Worm (Caenorhabditis elegans): ENCODE data around the gene B0361.4.

DNA sequence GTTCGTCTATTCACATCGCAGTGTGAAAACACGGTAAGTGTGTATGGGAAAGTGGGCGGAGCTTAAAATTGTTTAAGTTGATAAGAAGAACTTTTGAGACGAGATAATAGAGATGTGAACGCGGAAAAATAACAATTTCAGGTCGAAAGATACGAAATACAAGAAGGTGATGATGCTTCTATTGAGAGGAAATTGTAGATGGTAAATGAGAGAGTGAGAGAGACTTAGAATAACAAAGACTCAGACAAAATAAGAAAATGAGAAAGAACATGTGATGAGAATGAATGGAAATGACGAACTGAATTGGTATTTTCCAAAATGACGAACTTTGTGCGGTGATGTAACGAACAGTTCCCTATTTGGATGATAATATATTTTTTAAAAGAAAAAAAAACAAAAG lies 12.3 kb downstream of the B0361.4 start:
- TF ChIP-seq die-1 (tag; optimal IDR thresholded peaks at IDR 0.05), result no peak
- TF ChIP-seq lsy-27 (tag; optimal IDR thresholded peaks at IDR 0.05; ENCODE audit: borderline replicate concordance, insufficient read depth), result no peak
- no peak for TF ChIP-seq fkh-3 (tag; optimal IDR thresholded peaks at IDR 0.05)
- no peak for TF ChIP-seq dpl-1 (GFP tag; optimal IDR thresholded peaks at IDR 0.05)

Measured in whole organism, young adult.